Worm (Caenorhabditis elegans): ENCODE data around the gene fbxa-182.

DNA sequence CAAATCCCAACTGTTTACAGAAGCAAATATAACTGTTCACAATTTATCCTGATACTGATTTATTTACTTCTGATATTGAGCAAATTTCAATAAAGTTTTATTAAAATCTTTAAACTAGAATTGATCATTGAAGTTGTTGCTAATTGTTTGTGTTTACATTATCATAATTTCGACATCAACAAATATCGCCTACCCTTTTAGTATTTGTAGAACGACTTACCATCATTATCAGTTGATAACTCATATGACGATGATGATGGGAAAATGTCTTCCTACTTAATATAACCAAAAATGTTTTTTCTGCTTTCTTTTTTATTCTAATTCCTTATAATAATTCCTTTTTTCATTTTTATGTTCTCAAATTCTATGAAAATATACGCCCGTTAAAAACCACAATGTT is 8.1 kb upstream of the fbxa-182 start:
- TF ChIP-seq egl-27 (tag; optimal IDR thresholded peaks at IDR 0.05), result no peak
- TF ChIP-seq ceh-82 (tag; optimal IDR thresholded peaks at IDR 0.05), result no peak
- TF ChIP-seq nhr-237 (tag; optimal IDR thresholded peaks at IDR 0.05), result no peak
- TF ChIP-seq lin-39 (tag; optimal IDR thresholded peaks at IDR 0.05), result no peak
- TF ChIP-seq aly-2 (tag; optimal IDR thresholded peaks at IDR 0.05), result no peak
- no peak for TF ChIP-seq elt-1 (tag; optimal IDR thresholded peaks at IDR 0.05)
- TF ChIP-seq nhr-6 (tag; optimal IDR thresholded peaks at IDR 0.05), result no peak

Measured in whole organism, L2 larva.